Fruit fly (Drosophila melanogaster) whole organism, embryonic: ENCODE results near the gene Cipc.

Experiments used
- Antp ChIP-seq: fragments of 200-800 bp; sonication (Bioruptor generic); optimal IDR thresholded peaks from 3 replicates; lab custom pipeline; 2016; ENCODE audit warnings: missing biosample characterization, missing genetic modification characterization
- Dbx ChIP-seq: fragments of 200-800 bp; sonication (Bioruptor generic); IDR thresholded peaks from 3 replicates; pipeline ENCODE4 v1.3.6; 2022; ENCODE audit warnings: missing biosample characterization, missing genetic modification characterization
- Sin3A ChIP-seq: fragments of >200 bp; optimal IDR thresholded peaks from 2 replicates; lab custom pipeline; 2018
- bsh ChIP-seq, 2 experiments: fragments of 200-800 bp; sonication (Bioruptor generic); optimal IDR thresholded peaks; 2 replicates each; lab custom pipeline; 2017 to 2018; ENCODE audit warnings: mild to moderate bottlenecking in 2 of 2, missing biosample characterization in 2 of 2, missing genetic modification characterization in 2 of 2, moderate library complexity in 1 of 2
- sc ChIP-seq, 3 experiments: fragments of >200 bp in 2 of 3; fragments of 200-800 bp in 1 of 3; sonication (Bioruptor generic) in 1 of 3; optimal IDR thresholded peaks; 2 replicates in 2 of 3; 3 replicates in 1 of 3; lab custom pipeline; 2017; ENCODE audit warnings: mild to moderate bottlenecking in 1 of 3, missing biosample characterization in 1 of 3, missing genetic modification characterization in 1 of 3, missing genetic modification reagents in 1 of 3

The Cipc gene

DNA sequence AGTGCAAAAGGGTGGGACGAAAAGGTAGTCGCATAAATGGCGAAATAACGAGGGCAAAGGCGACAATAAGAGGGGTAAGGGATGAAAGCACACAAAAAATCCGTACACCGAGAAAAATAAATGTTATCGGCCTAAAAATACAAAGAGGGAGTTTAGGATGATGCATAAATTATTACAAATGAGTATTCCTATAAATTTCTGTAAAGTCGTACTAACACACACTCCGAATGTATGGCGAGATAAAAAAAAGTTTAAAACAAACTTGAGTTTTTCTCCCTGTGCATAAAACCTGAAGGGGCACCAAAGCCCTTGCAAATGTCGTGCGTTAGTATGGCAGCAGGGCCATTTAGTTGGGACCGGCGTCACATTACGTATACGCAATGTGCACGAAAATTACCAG lies 65.4 kb downstream of the Cipc start (continued):
- TF ChIP-seq bsh (GFP tag; optimal IDR thresholded peaks at IDR 0.05; lab: Kevin White, UChicago) = no peak
- peak; percentile 47 for TF ChIP-seq Antp (GFP tag; lab: Kevin White, UChicago)
- TF ChIP-seq Dbx (GFP tag; lab: Robert Waterston, UW) = no peak; the same call in 2 of the 3 replicates
- TF ChIP-seq sc (optimal IDR thresholded peaks at IDR 0.05; lab: Kevin White, UChicago) = no peak
- no peak for TF ChIP-seq sc (GFP tag; optimal IDR thresholded peaks at IDR 0.05; lab: Kevin White, UChicago)
- TF ChIP-seq Sin3A (lab: Kevin White, UChicago) = no peak
